Worm (Caenorhabditis elegans) whole organism, young adult: ENCODE data around the gene kqt-1.

Source experiments
- B0261.1 ChIP-seq: sonication (generic microtip); optimal IDR thresholded peaks from 2 replicates; lab custom pipeline; 2016; ENCODE audit warnings: mild to moderate bottlenecking, missing genetic modification characterization, moderate library complexity, missing compliant biosample characterization
- B0336.3 ChIP-seq: fragments of 200-800 bp; sonication (Bioruptor generic); IDR thresholded peaks from 2 replicates; pipeline ENCODE4 v1.3.6; 2022; ENCODE audit warnings: missing genetic modification characterization, missing compliant biosample characterization
- F23B12.7 ChIP-seq: sonication (generic microtip); optimal IDR thresholded peaks from 2 replicates; lab custom pipeline; 2017; ENCODE audit warnings: missing genetic modification characterization, mild to moderate bottlenecking, missing compliant biosample characterization, antibody characterized with exemption, moderate library complexity; ENCODE audit not compliant: insufficient read depth
- F57C9.4 ChIP-seq: sonication (generic microtip); optimal IDR thresholded peaks from 2 replicates; lab custom pipeline; 2017; ENCODE audit warnings: mild to moderate bottlenecking, missing genetic modification characterization, missing compliant biosample characterization
- T07F8.4 ChIP-seq: sonication (generic microtip); optimal IDR thresholded peaks from 2 replicates; lab custom pipeline; 2016; ENCODE audit warnings: mild to moderate bottlenecking, missing genetic modification characterization, moderate library complexity, missing compliant biosample characterization
- Y56A3A.18 ChIP-seq: fragments of 200-800 bp; sonication (Bioruptor generic); IDR thresholded peaks from 2 replicates; pipeline ENCODE4 v1.3.6; 2022; ENCODE audit warnings: missing genetic modification reagents, missing genetic modification characterization, missing compliant biosample characterization
- Y79H2A.3 ChIP-seq: fragments of 200-800 bp; sonication (Bioruptor generic); conservative IDR thresholded peaks from 2 replicates; pipeline ENCODE4 v1.3.6; 2022; ENCODE audit warnings: missing genetic modification reagents, missing genetic modification characterization, missing compliant biosample characterization
- Y95B8A.8 ChIP-seq: fragments of 200-800 bp; sonication (Bioruptor generic); IDR thresholded peaks from 2 replicates; pipeline ENCODE4 v1.3.6; 2022; ENCODE audit warnings: missing genetic modification reagents, missing genetic modification characterization, missing compliant biosample characterization
- akir-1 ChIP-seq: fragments of 200-800 bp; sonication (Bioruptor generic); optimal IDR thresholded peaks from 2 replicates; lab custom pipeline; 2018; ENCODE audit warnings: mild to moderate bottlenecking, missing genetic modification characterization, moderate library complexity, missing compliant biosample characterization
- ama-1 ChIP-seq, 3 experiments: fragments of 150-350 bp in 1 of 3; sonication (generic microtip) in 2 of 3; optimal IDR thresholded peaks; 2 replicates each; lab custom pipeline; 2014 to 2018; ENCODE audit warnings: missing biosample characterization in 2 of 3, missing genetic modification characterization in 2 of 3, missing genetic modification reagents in 2 of 3
- aptf-2 ChIP-seq: fragments of 200-800 bp; sonication (Bioruptor generic); conservative IDR thresholded peaks from 2 replicates; pipeline ENCODE4 v1.3.6; 2022; ENCODE audit warnings: missing genetic modification reagents, missing genetic modification characterization, missing compliant biosample characterization
- atf-7 ChIP-seq: sonication (generic microtip); optimal IDR thresholded peaks from 2 replicates; lab custom pipeline; 2017; ENCODE audit warnings: mild to moderate bottlenecking, missing genetic modification characterization, missing compliant biosample characterization
- bed-1 ChIP-seq: fragments of 200-800 bp; sonication (Bioruptor generic); IDR thresholded peaks from 2 replicates; pipeline ENCODE4 v1.3.6; 2022; ENCODE audit warnings: missing genetic modification reagents, missing genetic modification characterization, missing compliant biosample characterization
- cebp-2 ChIP-seq: fragments of 200-800 bp; sonication (Bioruptor generic); IDR thresholded peaks from 2 replicates; pipeline ENCODE4 v1.3.6; 2022; ENCODE audit warnings: missing genetic modification characterization, missing compliant biosample characterization
- ceh-100 ChIP-seq: fragments of 200-800 bp; sonication (Bioruptor generic); IDR thresholded peaks from 2 replicates; pipeline ENCODE4 v1.3.6; 2022; ENCODE audit warnings: missing genetic modification reagents, missing genetic modification characterization, missing compliant biosample characterization
- ceh-27 ChIP-seq: fragments of 200-800 bp; sonication (Bioruptor generic); optimal IDR thresholded peaks from 2 replicates; lab custom pipeline; 2018; ENCODE audit warnings: mild to moderate bottlenecking, missing genetic modification characterization, moderate library complexity, missing compliant biosample characterization
- ceh-79 ChIP-seq: sonication (generic microtip); optimal IDR thresholded peaks from 2 replicates; lab custom pipeline; 2017; ENCODE audit warnings: mild to moderate bottlenecking, missing genetic modification characterization, missing compliant biosample characterization
- dox-1 ChIP-seq: fragments of 200-800 bp; sonication (Bioruptor generic); IDR thresholded peaks from 2 replicates; pipeline ENCODE4 v1.3.6; 2022; ENCODE audit warnings: missing genetic modification reagents, missing genetic modification characterization, missing compliant biosample characterization
- dpl-1 ChIP-seq: fragments of 150-350 bp; optimal IDR thresholded peaks from 2 replicates; lab custom pipeline; 2014; ENCODE audit warnings: missing biosample characterization, missing genetic modification reagents, missing genetic modification characterization
- egl-18 ChIP-seq: fragments of 200-800 bp; sonication (Bioruptor generic); IDR thresholded peaks from 2 replicates; pipeline ENCODE4 v1.3.6; 2022; ENCODE audit warnings: missing genetic modification reagents, missing genetic modification characterization, missing compliant biosample characterization
- egrh-3 ChIP-seq: fragments of 200-800 bp; sonication (Bioruptor generic); IDR thresholded peaks from 2 replicates; pipeline ENCODE4 v1.3.6; 2022; ENCODE audit warnings: missing genetic modification reagents, missing genetic modification characterization, missing compliant biosample characterization
- gei-17 ChIP-seq: fragments of 200-800 bp; sonication (Bioruptor generic); optimal IDR thresholded peaks from 2 replicates; lab custom pipeline; 2018; ENCODE audit warnings: mild to moderate bottlenecking, missing genetic modification characterization, missing compliant biosample characterization
- hlh-12 ChIP-seq: sonication (generic microtip); optimal IDR thresholded peaks from 2 replicates; lab custom pipeline; 2016; ENCODE audit warnings: missing genetic modification characterization, missing compliant biosample characterization
- hsf-1 ChIP-seq: fragments of 200-800 bp; sonication (Bioruptor generic); IDR thresholded peaks from 2 replicates; pipeline ENCODE4 v1.3.6; 2022; ENCODE audit warnings: missing genetic modification reagents, missing genetic modification characterization, missing compliant biosample characterization
- lin-26 ChIP-seq: fragments of 200-800 bp; sonication (Bioruptor generic); IDR thresholded peaks from 2 replicates; pipeline ENCODE4 v1.3.6; 2022; ENCODE audit warnings: missing genetic modification reagents, missing genetic modification characterization, missing compliant biosample characterization
- lsl-1 ChIP-seq: fragments of 200-800 bp; sonication (Bioruptor generic); optimal IDR thresholded peaks from 2 replicates; lab custom pipeline; 2018; ENCODE audit warnings: mild to moderate bottlenecking, missing genetic modification characterization, moderate library complexity, missing compliant biosample characterization
- lsy-27 ChIP-seq: sonication (generic microtip); optimal IDR thresholded peaks from 2 replicates; lab custom pipeline; 2017; ENCODE audit warnings: missing genetic modification characterization, mild to moderate bottlenecking, missing compliant biosample characterization, antibody characterized with exemption, missing genotype, borderline replicate concordance; ENCODE audit not compliant: insufficient read depth
- madf-3 ChIP-seq: fragments of 200-800 bp; sonication (Bioruptor generic); IDR thresholded peaks from 2 replicates; pipeline ENCODE4 v1.3.6; 2022; ENCODE audit warnings: missing genetic modification reagents, missing genetic modification characterization, missing compliant biosample characterization
- madf-6 ChIP-seq: fragments of 200-800 bp; sonication (Bioruptor generic); IDR thresholded peaks from 2 replicates; pipeline ENCODE4 v1.3.6; 2022; ENCODE audit warnings: missing genetic modification reagents, missing genetic modification characterization, missing compliant biosample characterization
- nfya-2 ChIP-seq: fragments of 200-800 bp; sonication (Bioruptor generic); IDR thresholded peaks from 2 replicates; pipeline ENCODE4 v1.3.6; 2022; ENCODE audit warnings: missing genetic modification reagents, missing genetic modification characterization, missing compliant biosample characterization
- nhr-80 ChIP-seq: sonication (generic microtip); optimal IDR thresholded peaks from 2 replicates; lab custom pipeline; 2016; ENCODE audit warnings: missing genetic modification characterization, missing compliant biosample characterization
- nhr-90 ChIP-seq: sonication (generic microtip); optimal IDR thresholded peaks from 2 replicates; lab custom pipeline; 2016; ENCODE audit warnings: missing genotype, mild to moderate bottlenecking, missing genetic modification characterization, missing compliant biosample characterization
- rec-8 ChIP-seq, 2 experiments: sonication (generic microtip); optimal IDR thresholded peaks; 2 replicates each; lab custom pipeline; 2016; ENCODE audit warnings: mild to moderate bottlenecking in 2 of 2, missing genetic modification characterization in 2 of 2, missing genetic modification reagents in 2 of 2, missing genotype in 2 of 2, missing biosample characterization in 1 of 2, missing compliant biosample characterization in 1 of 2, moderate library complexity in 1 of 2
- repo-1 ChIP-seq: sonication (generic microtip); optimal IDR thresholded peaks from 2 replicates; lab custom pipeline; 2017; ENCODE audit warnings: mild to moderate bottlenecking, missing genetic modification characterization, missing compliant biosample characterization
- sdz-38 ChIP-seq: sonication (generic microtip); optimal IDR thresholded peaks from 2 replicates; lab custom pipeline; 2016; ENCODE audit warnings: missing genotype, missing genetic modification characterization, missing compliant biosample characterization
- snpc-3.4 ChIP-seq: sonication (generic microtip); optimal IDR thresholded peaks from 2 replicates; lab custom pipeline; 2017; ENCODE audit warnings: missing genetic modification characterization, mild to moderate bottlenecking, missing compliant biosample characterization, antibody characterized with exemption, moderate library complexity, missing genotype, missing genetic modification reagents
- sptf-2 ChIP-seq: fragments of 200-800 bp; sonication (Bioruptor generic); optimal IDR thresholded peaks from 2 replicates; lab custom pipeline; 2018; ENCODE audit warnings: mild to moderate bottlenecking, missing genetic modification characterization, missing compliant biosample characterization
- tlf-1 ChIP-seq: fragments of 200-800 bp; sonication (Bioruptor generic); optimal IDR thresholded peaks from 2 replicates; lab custom pipeline; 2018; ENCODE audit warnings: mild to moderate bottlenecking, missing genetic modification characterization, missing compliant biosample characterization
- unc-130 ChIP-seq: sonication (generic microtip); optimal IDR thresholded peaks from 2 replicates; lab custom pipeline; 2016; ENCODE audit warnings: missing genetic modification reagents, missing genetic modification characterization, missing compliant biosample characterization
- xnd-1 ChIP-seq: sonication (generic microtip); optimal IDR thresholded peaks from 2 replicates; lab custom pipeline; 2016; ENCODE audit warnings: missing genotype, missing genetic modification reagents, missing genetic modification characterization, missing compliant biosample characterization
- ztf-18 ChIP-seq: sonication (generic microtip); optimal IDR thresholded peaks from 2 replicates; lab custom pipeline; 2016; ENCODE audit warnings: missing genotype, mild to moderate bottlenecking, missing genetic modification characterization, missing compliant biosample characterization
- ztf-22 ChIP-seq: fragments of 200-800 bp; sonication (Bioruptor generic); optimal IDR thresholded peaks from 2 replicates; lab custom pipeline; 2018; ENCODE audit warnings: mild to moderate bottlenecking, missing genetic modification characterization, moderate library complexity, missing compliant biosample characterization
- ztf-26 ChIP-seq: sonication (generic microtip); optimal IDR thresholded peaks from 2 replicates; lab custom pipeline; 2017; ENCODE audit warnings: missing genetic modification characterization, missing compliant biosample characterization
- ztf-3 ChIP-seq: fragments of 200-800 bp; sonication (Bioruptor generic); optimal IDR thresholded peaks from 2 replicates; lab custom pipeline; 2018; ENCODE audit warnings: mild to moderate bottlenecking, missing genetic modification characterization, missing compliant biosample characterization

Gene kqt-1

ce11 chrX:6609251-6609650 lies 9.6 kb upstream of the kqt-1 start (continued):
- TF ChIP-seq tlf-1 (GFP tag; lab: Kevin White, UChicago) (peak; percentile 57), B0261.1 (no peak), dpl-1 (no peak), unc-130 (GFP tag; lab: Kevin White, UChicago) (no peak), snpc-3.4 (tag; lab: Kevin White, UChicago) (no peak), lin-26 (GFP tag; lab: Robert Waterston, UW) (no peak), madf-3 (GFP tag; lab: Robert Waterston, UW) (0 out of 2 replicates have a peak, but pooled peaks have one; percentile 43), egl-18 (GFP tag; lab: Robert Waterston, UW) (no peak), ztf-22 (GFP tag; lab: Kevin White, UChicago) (peak; percentile 24), Y56A3A.18 (peak; percentile 62; the same call in 1 of the 2 replicates), F57C9.4 (no peak), repo-1 (peak; percentile 96), atf-7 (tag; lab: Kevin White, UChicago) (peak; percentile 64), lsy-27 (no peak), ceh-79 (tag; lab: Kevin White, UChicago) (no peak), B0336.3 (GFP tag; lab: Robert Waterston, UW) (peak; percentile 78)

ce11 chrX:6609717-6610116 lies 9.1 kb upstream of the kqt-1 start, which contains the start of gene C25B8.8:
Gene C25B8.8, plus strand, starts transcription at chrX:6610017.
- no peak for TF ChIP-seq ztf-26 (tag; lab: Kevin White, UChicago)
- TF ChIP-seq egrh-3 (GFP tag; lab: Robert Waterston, UW) = no peak
- TF ChIP-seq sptf-2 (GFP tag; lab: Kevin White, UChicago) = no peak
- TF ChIP-seq hsf-1 (GFP tag; lab: Robert Waterston, UW) = no peak
- no peak for TF ChIP-seq ztf-3 (GFP tag; lab: Kevin White, UChicago)
- TF ChIP-seq rec-8 (tag; optimal IDR thresholded peaks at IDR 0.05; lab: Kevin White, UChicago) = no peak
- no peak for TF ChIP-seq ceh-100 (GFP tag; lab: Robert Waterston, UW)
- TF ChIP-seq sdz-38 (tag; lab: Kevin White, UChicago) = no peak
- TF ChIP-seq xnd-1 (tag; lab: Kevin White, UChicago) = no peak
- TF ChIP-seq dox-1 (GFP tag; lab: Robert Waterston, UW) = no peak
- no peak for TF ChIP-seq hlh-12
- TF ChIP-seq tlf-1 (GFP tag; lab: Kevin White, UChicago) = no peak

ce11 chrX:6613537-6613936 lies 5.3 kb upstream of the kqt-1 start:
- 0 out of 2 replicates have a peak, but pooled peaks have one; percentile 17 for TF ChIP-seq dox-1 (GFP tag; lab: Robert Waterston, UW)
- no peak for TF ChIP-seq madf-6 (GFP tag; lab: Robert Waterston, UW)
- TF ChIP-seq nhr-80 (tag; lab: Kevin White, UChicago) = no peak
- TF ChIP-seq nfya-2 (GFP tag; lab: Robert Waterston, UW) = no peak
- TF ChIP-seq, all 124 proteins: peak for 1

- TF ChIP-seq cebp-2 (GFP tag; lab: Robert Waterston, UW) = no peak
- no peak for TF ChIP-seq ceh-79 (tag; lab: Kevin White, UChicago)
- no peak for TF ChIP-seq gei-17 (GFP tag; lab: Kevin White, UChicago)
- no peak for TF ChIP-seq F23B12.7
- no peak for TF ChIP-seq lsl-1 (GFP tag; lab: Kevin White, UChicago)
- no peak for TF ChIP-seq aptf-2
- no peak for TF ChIP-seq Y95B8A.8 (GFP tag; lab: Robert Waterston, UW)
- no peak for TF ChIP-seq ama-1 (optimal IDR thresholded peaks at IDR 0.05; lab: Kevin White, UChicago)
- no peak for TF ChIP-seq ama-1 (GFP tag; optimal IDR thresholded peaks at IDR 0.05; lab: Kevin White, UChicago)
- no peak for TF ChIP-seq nhr-90 (tag; lab: Kevin White, UChicago)
- TF ChIP-seq Y79H2A.3 = no peak
- TF ChIP-seq ztf-18 (tag; lab: Kevin White, UChicago) = no peak
- no peak for TF ChIP-seq ceh-27 (GFP tag; lab: Kevin White, UChicago)
- no peak for TF ChIP-seq bed-1 (GFP tag; lab: Robert Waterston, UW)
- no peak for TF ChIP-seq madf-6 (GFP tag; lab: Robert Waterston, UW)
- no peak for TF ChIP-seq hsf-1 (GFP tag; lab: Robert Waterston, UW)
- TF ChIP-seq dpl-1 = no peak
- TF ChIP-seq akir-1 = no peak
- TF ChIP-seq repo-1 = no peak
- no peak for TF ChIP-seq sdz-38 (tag; lab: Kevin White, UChicago)
- TF ChIP-seq T07F8.4 (tag; lab: Kevin White, UChicago) = no peak
Measured at ce11 chrX:6617622-6618021, 1.2 kb upstream of the kqt-1 start.
